Fruit fly (Drosophila melanogaster) S2 (cell line): Measurements from ENCODE around the gene CG31817.

ENCODE experiments used
- CG8478 ChIP-seq: fragments of >200 bp; optimal IDR thresholded peaks from 2 replicates; lab custom pipeline; 2018
- CTCF ChIP-seq, 2 experiments: fragments of >200 bp; optimal IDR thresholded peaks; 2 replicates each; lab custom pipeline; 2018

DNA sequence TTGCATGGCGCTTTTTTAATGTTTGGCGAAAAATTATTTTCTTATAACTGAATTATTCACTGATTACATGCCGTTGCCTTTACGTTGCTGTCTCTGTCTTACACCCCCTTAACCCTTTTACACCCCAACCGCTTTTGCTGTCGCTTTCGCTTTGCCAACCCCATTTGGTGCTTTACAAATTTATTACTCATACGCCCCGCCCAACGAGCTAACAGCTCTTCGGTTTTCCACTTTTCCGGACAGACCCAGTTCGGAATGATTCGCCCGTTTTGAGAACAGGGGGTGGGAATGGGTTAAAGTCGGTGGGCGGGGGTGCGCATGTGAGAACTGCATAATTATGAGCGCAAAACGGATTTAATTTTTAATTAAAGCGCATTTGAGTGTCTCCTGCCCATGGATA, 43.3 kb upstream of the CG31817 start:
- TF ChIP-seq CTCF (optimal IDR thresholded peaks at IDR 0.05; lab: Kevin White, UChicago) (no peak), CG8478 (no peak)
